Fruit fly (Drosophila melanogaster) whole organism, prepupa: ENCODE results near the gene CG12099.

ENCODE experiments used
- Blimp-1 ChIP-seq: fragments of 200-800 bp; sonication (Bioruptor generic); optimal IDR thresholded peaks from 3 replicates; lab custom pipeline; 2017; ENCODE audit warnings: missing biosample characterization, missing genetic modification characterization, mild to moderate bottlenecking, moderate library complexity, missing genetic modification reagents
- CG10631 ChIP-seq: fragments of 200-800 bp; sonication (Bioruptor generic); optimal IDR thresholded peaks from 2 replicates; lab custom pipeline; 2016; ENCODE audit warnings: missing biosample characterization, missing genetic modification characterization
- CG11294 ChIP-seq: fragments of 200-800 bp; sonication (Bioruptor generic); IDR thresholded peaks from 2 replicates; pipeline ENCODE4 v1.3.6; 2022; ENCODE audit warnings: missing biosample characterization, missing genetic modification characterization
- CG11762 ChIP-seq: fragments of 200-800 bp; sonication (Bioruptor generic); optimal IDR thresholded peaks from 3 replicates; lab custom pipeline; 2016; ENCODE audit warnings: missing biosample characterization, missing genetic modification characterization; ENCODE audit not compliant: insufficient read depth
- CG11902 ChIP-seq: fragments of 200-800 bp; sonication (Bioruptor generic); optimal IDR thresholded peaks from 3 replicates; lab custom pipeline; 2016; ENCODE audit warnings: missing biosample characterization, missing genetic modification characterization
- CG15336 ChIP-seq: fragments of 200-800 bp; sonication (Bioruptor generic); IDR thresholded peaks from 2 replicates; pipeline ENCODE4 v1.3.6; 2022; ENCODE audit warnings: missing biosample characterization, missing genetic modification characterization
- CG1621 ChIP-seq: fragments of 200-800 bp; sonication (Bioruptor generic); optimal IDR thresholded peaks from 3 replicates; lab custom pipeline; 2018; ENCODE audit warnings: missing biosample characterization, mild to moderate bottlenecking, missing genetic modification characterization
- CG16779 ChIP-seq: fragments of 200-800 bp; sonication (Bioruptor generic); optimal IDR thresholded peaks from 3 replicates; lab custom pipeline; 2017; ENCODE audit warnings: missing biosample characterization, mild to moderate bottlenecking, missing genetic modification characterization
- CG3032 ChIP-seq: fragments of 200-800 bp; optimal IDR thresholded peaks from 2 replicates; lab custom pipeline; 2019; ENCODE audit warnings: missing biosample characterization, mild to moderate bottlenecking, missing genetic modification characterization, moderate library complexity
- CG32006 ChIP-seq: fragments of 200-800 bp; sonication (Bioruptor generic); optimal IDR thresholded peaks from 3 replicates; lab custom pipeline; 2017; ENCODE audit warnings: missing biosample characterization, mild to moderate bottlenecking, missing genetic modification characterization
- CG34406 ChIP-seq: fragments of 200-800 bp; sonication (Bioruptor generic); optimal IDR thresholded peaks from 3 replicates; lab custom pipeline; 2016; ENCODE audit warnings: missing biosample characterization, missing genetic modification characterization
- CG3919 ChIP-seq: fragments of 200-800 bp; sonication (Bioruptor generic); optimal IDR thresholded peaks from 3 replicates; lab custom pipeline; 2016; ENCODE audit warnings: missing biosample characterization, missing genetic modification characterization
- CG6163 ChIP-seq: fragments of 200-800 bp; sonication (Bioruptor generic); IDR thresholded peaks from 3 replicates; pipeline ENCODE4 v1.3.6; 2022; ENCODE audit warnings: missing biosample characterization, missing genetic modification characterization
- CG6276 ChIP-seq: fragments of 200-800 bp; sonication (Bioruptor generic); optimal IDR thresholded peaks from 2 replicates; lab custom pipeline; 2017; ENCODE audit warnings: missing biosample characterization, mild to moderate bottlenecking, missing genetic modification characterization
- CG6792 ChIP-seq: fragments of 200-800 bp; sonication (Bioruptor generic); optimal IDR thresholded peaks from 3 replicates; lab custom pipeline; 2016; ENCODE audit warnings: missing biosample characterization, missing genetic modification characterization
- CG6808 ChIP-seq: fragments of 200-800 bp; sonication (Bioruptor generic); optimal IDR thresholded peaks from 3 replicates; lab custom pipeline; 2017; ENCODE audit warnings: missing biosample characterization, missing genetic modification characterization, mild to moderate bottlenecking, moderate library complexity, missing genetic modification reagents
- CG8319 ChIP-seq: fragments of 200-800 bp; sonication (Bioruptor generic); optimal IDR thresholded peaks from 3 replicates; lab custom pipeline; 2016; ENCODE audit warnings: missing biosample characterization, missing genetic modification characterization
- Eip75B ChIP-seq: fragments of 200-800 bp; sonication (Bioruptor generic); optimal IDR thresholded peaks from 3 replicates; lab custom pipeline; 2016; ENCODE audit warnings: missing biosample characterization, missing genetic modification characterization
- Eip78C ChIP-seq: fragments of 200-800 bp; sonication (Bioruptor generic); peaks from one replicate; lab custom pipeline; 2016; ENCODE audit warnings: missing biosample characterization, missing genetic modification characterization
- Eip93F ChIP-seq: fragments of 200-800 bp; sonication (Bioruptor generic); optimal IDR thresholded peaks from 2 replicates; lab custom pipeline; 2016; ENCODE audit warnings: missing biosample characterization, mild to moderate bottlenecking, missing genetic modification characterization
- Ets21C ChIP-seq: fragments of 200-800 bp; sonication (Bioruptor generic); optimal IDR thresholded peaks from 3 replicates; lab custom pipeline; 2016; ENCODE audit warnings: missing biosample characterization, missing genetic modification characterization
- Ets96B ChIP-seq: fragments of 200-800 bp; optimal IDR thresholded peaks from 2 replicates; lab custom pipeline; 2019; ENCODE audit warnings: missing biosample characterization, mild to moderate bottlenecking, missing genetic modification characterization, moderate library complexity
- Hr38 ChIP-seq: sonication (Bioruptor generic); optimal IDR thresholded peaks from 2 replicates; lab custom pipeline; 2016; ENCODE audit warnings: missing biosample characterization, missing genetic modification characterization
- Hr39 ChIP-seq: fragments of 200-800 bp; sonication (Bioruptor generic); optimal IDR thresholded peaks from 2 replicates; lab custom pipeline; 2016; ENCODE audit warnings: missing biosample characterization, missing genetic modification characterization
- Hr4 ChIP-seq: fragments of 200-800 bp; sonication (Bioruptor generic); optimal IDR thresholded peaks from 3 replicates; lab custom pipeline; 2016; ENCODE audit warnings: missing biosample characterization, missing genetic modification characterization
- OdsH ChIP-seq: fragments of 200-800 bp; sonication (Bioruptor generic); optimal IDR thresholded peaks from 3 replicates; lab custom pipeline; 2016; ENCODE audit warnings: missing biosample characterization, missing genetic modification characterization
- Smox ChIP-seq: fragments of 200-800 bp; sonication (Bioruptor generic); optimal IDR thresholded peaks from 3 replicates; lab custom pipeline; 2016; ENCODE audit warnings: missing biosample characterization, missing genetic modification characterization
- Sox14 ChIP-seq: fragments of 200-800 bp; sonication (Bioruptor generic); optimal IDR thresholded peaks from 3 replicates; lab custom pipeline; 2016; ENCODE audit warnings: missing biosample characterization, missing genetic modification characterization
- Sox15 ChIP-seq: fragments of 200-800 bp; sonication (Bioruptor generic); optimal IDR thresholded peaks from 3 replicates; lab custom pipeline; 2016; ENCODE audit warnings: missing biosample characterization, missing genetic modification characterization
- acj6 ChIP-seq: fragments of 200-800 bp; sonication (Bioruptor generic); optimal IDR thresholded peaks from 3 replicates; lab custom pipeline; 2016; ENCODE audit warnings: missing biosample characterization, missing genetic modification characterization
- dac ChIP-seq: fragments of 200-800 bp; sonication (Bioruptor generic); optimal IDR thresholded peaks from 2 replicates; lab custom pipeline; 2017; ENCODE audit warnings: missing biosample characterization, mild to moderate bottlenecking, missing genetic modification characterization
- dsx ChIP-seq: fragments of 200-800 bp; optimal IDR thresholded peaks from 3 replicates; lab custom pipeline; 2019; ENCODE audit warnings: missing biosample characterization, mild to moderate bottlenecking, missing genetic modification characterization, moderate library complexity; ENCODE audit not compliant: poor library complexity, severe bottlenecking
- eg ChIP-seq: fragments of 200-800 bp; sonication (Bioruptor generic); IDR thresholded peaks from 3 replicates; pipeline ENCODE4 v1.3.6; 2022; ENCODE audit warnings: missing biosample characterization, missing genetic modification characterization
- esn ChIP-seq: fragments of 200-800 bp; sonication (Bioruptor generic); optimal IDR thresholded peaks from 2 replicates; lab custom pipeline; 2016; ENCODE audit warnings: missing biosample characterization, mild to moderate bottlenecking, missing genetic modification characterization, moderate library complexity
- fd59A ChIP-seq: fragments of 200-800 bp; sonication (Bioruptor generic); optimal IDR thresholded peaks from 2 replicates; lab custom pipeline; 2017; ENCODE audit warnings: missing biosample characterization, mild to moderate bottlenecking, missing genetic modification characterization, missing genetic modification reagents
- lz ChIP-seq: fragments of 200-800 bp; sonication (Bioruptor generic); optimal IDR thresholded peaks from 3 replicates; lab custom pipeline; 2016; ENCODE audit warnings: missing biosample characterization, missing genetic modification characterization
- net ChIP-seq: fragments of 200-800 bp; sonication (Bioruptor generic); optimal IDR thresholded peaks from 3 replicates; lab custom pipeline; 2016; ENCODE audit warnings: missing biosample characterization, missing genetic modification characterization
- salr ChIP-seq, 2 experiments: fragments of 200-800 bp; sonication (Bioruptor generic); optimal IDR thresholded peaks; 3 replicates each; lab custom pipeline; 2016 to 2018; ENCODE audit warnings: missing biosample characterization in 2 of 2, missing genetic modification characterization in 2 of 2, mild to moderate bottlenecking in 1 of 2
- spab ChIP-seq: fragments of 200-800 bp; sonication (Bioruptor generic); optimal IDR thresholded peaks from 2 replicates; lab custom pipeline; 2017; ENCODE audit warnings: missing biosample characterization, mild to moderate bottlenecking, missing genetic modification characterization, missing genetic modification reagents
- ss ChIP-seq, 2 experiments: fragments of 200-800 bp; sonication (Bioruptor generic); optimal IDR thresholded peaks; 2 replicates in 1 of 2; 3 replicates in 1 of 2; lab custom pipeline; 2017 to 2018; ENCODE audit warnings: mild to moderate bottlenecking in 2 of 2, missing biosample characterization in 2 of 2, missing genetic modification characterization in 2 of 2, moderate library complexity in 1 of 2
- svp ChIP-seq: fragments of 200-800 bp; sonication (Bioruptor generic); peaks from one replicate; lab custom pipeline; 2016; ENCODE audit warnings: missing biosample characterization, missing genetic modification characterization
- topi ChIP-seq: fragments of 200-800 bp; sonication (Bioruptor generic); optimal IDR thresholded peaks from 3 replicates; lab custom pipeline; 2016; ENCODE audit warnings: missing biosample characterization, missing genetic modification characterization
- vri ChIP-seq: fragments of 200-800 bp; sonication (Bioruptor generic); optimal IDR thresholded peaks from 3 replicates; lab custom pipeline; 2016; ENCODE audit warnings: missing biosample characterization, mild to moderate bottlenecking, missing genetic modification characterization

Gene CG12099

DNA sequence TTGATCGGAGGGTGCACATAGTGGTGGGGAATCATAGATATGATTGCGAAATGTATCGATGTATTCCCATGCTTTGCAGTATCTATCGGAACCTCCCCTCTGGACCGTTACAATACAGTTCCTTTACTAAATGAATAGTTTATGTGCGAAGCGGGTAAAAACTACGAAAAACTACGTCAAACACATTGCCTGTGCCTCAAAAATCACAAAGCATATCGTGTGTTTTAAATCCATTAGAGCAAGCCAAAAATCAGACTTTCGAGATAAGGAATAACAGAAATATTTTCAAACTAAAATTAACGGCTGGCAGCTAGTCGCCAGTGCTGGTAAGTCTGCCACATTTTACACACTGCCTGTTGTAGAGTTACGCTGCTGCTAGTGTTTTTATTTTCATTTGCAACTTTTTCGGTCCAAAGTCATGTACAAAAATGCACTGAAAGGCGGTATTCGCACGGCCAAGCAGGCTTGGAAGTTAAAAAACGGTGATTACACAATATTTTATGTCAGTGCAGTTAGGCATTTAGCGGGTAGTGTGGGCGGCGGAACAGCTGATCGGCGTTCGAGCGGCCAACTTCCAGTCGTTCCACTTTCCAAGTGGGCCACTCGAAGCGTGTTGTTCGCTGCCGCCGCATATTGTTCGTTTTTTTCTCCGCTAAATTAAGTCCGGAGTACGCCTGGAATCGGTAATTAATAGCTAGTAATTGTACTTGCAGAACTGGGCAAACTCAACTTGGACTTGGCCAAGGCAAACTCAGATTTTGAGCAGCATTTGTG lies 40.8 kb downstream of the CG12099 start (continued):
- peak; percentile 44 for TF ChIP-seq CG34406 (GFP tag; lab: Kevin White, UChicago)
- TF ChIP-seq CG6792 = peak; percentile 65
- TF ChIP-seq Eip75B (GFP tag; lab: Kevin White, UChicago) = peak; percentile 60
- TF ChIP-seq Ets96B = peak; percentile 59
- peak; percentile 6 for TF ChIP-seq CG6276 (GFP tag; lab: Kevin White, UChicago)
- TF ChIP-seq esn (GFP tag; lab: Kevin White, UChicago) = peak; percentile 85
- TF ChIP-seq CG32006 = peak; percentile 73
- TF ChIP-seq net (GFP tag; lab: Kevin White, UChicago) = peak; percentile 81
- TF ChIP-seq ss (GFP tag; optimal IDR thresholded peaks at IDR 0.05; lab: Kevin White, UChicago) = peak; percentile 15 to 38

DNA sequence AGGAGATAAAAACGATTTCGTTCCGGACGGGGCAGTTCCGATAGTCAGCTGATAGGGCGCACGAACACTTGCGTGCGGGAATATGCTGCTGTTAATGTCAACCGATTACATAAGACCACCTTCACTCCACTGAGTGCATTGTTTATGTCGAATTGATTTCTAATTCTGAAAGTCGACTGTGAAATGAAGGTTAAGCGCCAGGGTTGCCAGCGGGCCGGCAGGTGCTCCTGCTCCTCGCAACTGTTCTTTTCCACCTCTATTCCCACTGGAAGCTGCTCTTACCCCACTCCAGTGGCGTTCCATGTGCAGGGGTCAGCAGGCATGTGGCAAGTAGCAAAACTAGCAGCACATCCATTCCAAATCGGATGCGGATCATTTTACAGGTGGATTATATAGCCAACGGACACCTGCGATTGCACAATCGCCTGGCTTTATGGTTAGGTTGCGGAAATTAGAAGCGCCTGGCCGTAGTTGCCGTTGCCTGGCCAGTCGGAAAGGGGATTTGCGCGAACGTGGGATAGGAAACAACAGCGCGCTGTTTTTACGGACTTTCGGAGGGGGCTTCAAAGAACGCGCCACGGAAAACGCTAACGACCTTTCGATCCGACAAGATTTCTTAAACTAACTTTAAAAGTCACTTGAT lies 41.5 kb downstream of the CG12099 start, which contains the start of gene cue:
TSS of gene cue (minus strand) at position 641 of the 643 bp plus-strand sequence.
- peak; percentile 20 for TF ChIP-seq vri
- TF ChIP-seq CG34406 (GFP tag; lab: Kevin White, UChicago) = no peak
- peak; percentile 44 for TF ChIP-seq svp (GFP tag; lab: Kevin White, UChicago)
- no peak for TF ChIP-seq Smox
- no peak for TF ChIP-seq CG11902 (GFP tag; lab: Kevin White, UChicago)

DNA sequence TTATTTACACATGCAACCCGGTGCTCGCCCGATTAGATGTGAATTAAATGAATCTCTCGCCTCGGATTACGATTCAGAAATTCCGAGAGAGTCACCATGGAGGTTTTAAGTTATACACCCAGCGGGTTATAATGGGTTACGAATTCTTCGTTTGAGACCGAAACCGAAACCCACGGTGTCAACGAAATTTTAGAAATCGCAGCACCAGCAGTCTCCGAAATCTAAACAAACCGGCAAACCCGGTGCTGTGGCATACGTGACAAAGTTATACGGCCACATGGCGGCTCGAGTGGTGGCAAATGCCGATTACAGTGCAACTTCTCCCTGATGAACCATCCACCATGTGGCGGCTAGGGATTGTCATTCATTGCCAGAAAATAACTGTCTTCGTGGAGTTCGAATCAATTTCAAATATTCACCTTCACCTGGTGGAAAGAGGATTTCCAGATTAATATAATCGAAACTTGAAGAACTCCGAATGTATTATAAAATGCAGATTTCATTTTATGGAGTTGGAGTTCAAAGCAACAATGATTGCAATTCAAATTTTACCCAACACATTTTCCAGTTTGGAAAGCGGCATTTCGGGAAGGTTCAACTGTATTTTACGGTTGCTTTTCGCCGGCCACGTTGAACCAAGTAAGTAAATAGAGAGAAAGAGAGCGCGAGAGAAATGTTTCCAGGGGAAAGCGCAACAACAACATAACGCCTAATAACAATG lies 42.3 kb downstream of the CG12099 start:
- peak; percentile 39 for TF ChIP-seq fd59A (GFP tag; lab: Kevin White, UChicago)
- TF ChIP-seq CG3032 (tag; lab: Kevin White, UChicago) = peak; percentile 39
- TF ChIP-seq svp (GFP tag; lab: Kevin White, UChicago) = peak; percentile 60
- TF ChIP-seq salr (GFP tag; optimal IDR thresholded peaks at IDR 0.05; lab: Kevin White, UChicago) = peak in 1 of 2 experiments; percentile 75
- TF ChIP-seq OdsH (GFP tag; lab: Kevin White, UChicago) = peak; percentile 69
- TF ChIP-seq CG3919 (GFP tag; lab: Kevin White, UChicago) = peak; percentile 72
- TF ChIP-seq Blimp-1 (GFP tag; lab: Kevin White, UChicago) = no peak
- TF ChIP-seq CG11762 (GFP tag; lab: Kevin White, UChicago) = peak; percentile 48
- no peak for TF ChIP-seq CG1621 (tag; lab: Kevin White, UChicago)
- TF ChIP-seq net (GFP tag; lab: Kevin White, UChicago) = peak; percentile 65
- TF ChIP-seq CG10631 (GFP tag; lab: Kevin White, UChicago) = peak; percentile 52
- TF ChIP-seq Hr39 (GFP tag; lab: Kevin White, UChicago) = peak; percentile 69
- TF ChIP-seq lz (GFP tag; lab: Kevin White, UChicago) = peak; percentile 47
- TF ChIP-seq spab = peak; percentile 6
- TF ChIP-seq Sox14 (GFP tag; lab: Kevin White, UChicago) = peak; percentile 70
- 0 out of 3 replicates have a peak, but pooled peaks have one; percentile 26 for TF ChIP-seq CG6163 (GFP tag; lab: Robert Waterston, UW)
- peak; percentile 67 for TF ChIP-seq esn (GFP tag; lab: Kevin White, UChicago)
- peak; percentile 65 for TF ChIP-seq dac
- TF ChIP-seq Eip78C (GFP tag; lab: Kevin White, UChicago) = peak; percentile 81
- peak; percentile 65 for TF ChIP-seq acj6 (GFP tag; lab: Kevin White, UChicago)
- TF ChIP-seq Hr4 = peak; percentile 92
- peak; percentile 63 for TF ChIP-seq CG6808
- TF ChIP-seq CG15336 (GFP tag; lab: Robert Waterston, UW) = peak; percentile 81
- peak; percentile 25 for TF ChIP-seq Ets21C
- TF ChIP-seq CG8319 = no peak
- TF ChIP-seq eg (GFP tag; lab: Robert Waterston, UW) = peak; percentile 82
- peak; percentile 35 for TF ChIP-seq dsx (GFP tag; lab: Kevin White, UChicago)
- peak; percentile 20 for TF ChIP-seq Sox15 (GFP tag; lab: Kevin White, UChicago)
- TF ChIP-seq CG6792 = peak; percentile 46
- TF ChIP-seq CG16779 (tag; lab: Kevin White, UChicago) = no peak
- TF ChIP-seq CG6276 (GFP tag; lab: Kevin White, UChicago) = peak; percentile 83
- TF ChIP-seq CG11294 (GFP tag; lab: Robert Waterston, UW) = peak; percentile 46; the same call in 1 of the 2 replicates
- TF ChIP-seq Eip93F (GFP tag; lab: Kevin White, UChicago) = no peak
- peak; percentile 11 for TF ChIP-seq Hr38
- TF ChIP-seq topi (GFP tag; lab: Kevin White, UChicago) = peak; percentile 49
